Worm (Caenorhabditis elegans) whole organism, midembryonic: ENCODE data around the gene K07B1.7.

ENCODE experiments used
- T22C8.4 ChIP-seq: fragments of 200-800 bp; sonication (Bioruptor generic); IDR thresholded peaks from 2 replicates; pipeline ENCODE4 v1.3.6; 2022; ENCODE audit warnings: missing genetic modification characterization, missing compliant biosample characterization
- cog-1 ChIP-seq: sonication (generic microtip); optimal IDR thresholded peaks from 2 replicates; lab custom pipeline; 2016; ENCODE audit warnings: missing genetic modification characterization, missing compliant biosample characterization
- flt-1 ChIP-seq: fragments of 200-800 bp; sonication (Bioruptor generic); IDR thresholded peaks from 2 replicates; pipeline ENCODE4 v1.3.6; 2022; ENCODE audit warnings: missing genetic modification characterization, missing compliant biosample characterization
- klf-2 ChIP-seq: fragments of 200-800 bp; sonication (Bioruptor generic); conservative IDR thresholded peaks from 2 replicates; pipeline ENCODE4 v1.3.6; 2022; ENCODE audit warnings: missing genetic modification reagents, missing genetic modification characterization, missing compliant biosample characterization
- med-1 ChIP-seq: sonication (generic microtip); optimal IDR thresholded peaks from 2 replicates; lab custom pipeline; 2017; ENCODE audit warnings: missing genetic modification characterization, mild to moderate bottlenecking, missing compliant biosample characterization, antibody characterized with exemption, missing genetic modification reagents; ENCODE audit not compliant: insufficient read depth
- ref-1 ChIP-seq: fragments of 200-800 bp; sonication (Bioruptor generic); conservative IDR thresholded peaks from 2 replicates; pipeline ENCODE4 v1.3.6; 2022; ENCODE audit warnings: missing genetic modification reagents, missing genetic modification characterization, missing compliant biosample characterization
- tab-1 ChIP-seq: fragments of 200-800 bp; sonication (Bioruptor generic); IDR thresholded peaks from 2 replicates; pipeline ENCODE4 v1.3.6; 2022; ENCODE audit warnings: missing genetic modification characterization, missing compliant biosample characterization
- ztf-29 ChIP-seq: fragments of 200-800 bp; sonication (Bioruptor generic); IDR thresholded peaks from 2 replicates; pipeline ENCODE4 v1.3.6; 2022; ENCODE audit warnings: missing genetic modification reagents, missing genetic modification characterization, missing compliant biosample characterization

DNA sequence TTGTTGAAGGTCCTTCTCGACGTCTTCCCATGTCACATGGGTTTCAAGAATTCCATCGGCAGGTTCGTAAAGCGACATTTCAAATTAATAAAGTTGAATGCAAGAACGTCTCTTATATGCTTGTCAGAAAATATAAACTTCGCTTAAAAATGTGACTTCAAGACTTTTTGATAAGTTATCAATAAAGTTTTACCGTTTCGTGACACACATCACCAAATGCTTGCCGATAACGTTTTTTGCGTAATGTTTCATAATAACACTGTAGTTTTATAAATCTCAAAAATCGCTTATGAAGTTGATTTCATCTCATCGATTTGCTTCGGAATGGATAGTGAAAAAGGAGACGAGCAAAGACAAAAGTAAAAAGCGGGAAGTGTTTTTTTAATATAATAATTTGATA is 26.7 kb upstream of the K07B1.7 start, which contains the start of gene E02C12.8:
- TF ChIP-seq cog-1 (tag; lab: Kevin White, UChicago) (no peak), flt-1 (no peak), med-1 (GFP tag; lab: Kevin White, UChicago) (no peak), tab-1 (GFP tag; lab: Robert Waterston, UW) (no peak), ztf-29 (no peak), klf-2 (GFP tag; lab: Robert Waterston, UW) (no peak), ref-1 (GFP tag; lab: Robert Waterston, UW) (no peak), T22C8.4 (GFP tag; lab: Robert Waterston, UW) (no peak)
